Worm (Caenorhabditis elegans) whole organism, L4/young adult: ENCODE results near the gene dhs-26.

ENCODE experiments used
- W03F9.2 ChIP-seq: fragments of 150-350 bp; optimal IDR thresholded peaks from 2 replicates; lab custom pipeline; 2014; ENCODE audit warnings: missing biosample characterization, missing genetic modification characterization
- dao-5 ChIP-seq: sonication (generic microtip); optimal IDR thresholded peaks from 2 replicates; lab custom pipeline; 2016; ENCODE audit warnings: missing genotype, missing genetic modification characterization, moderate library complexity, missing compliant biosample characterization
- him-1 ChIP-seq: sonication (generic microtip); optimal IDR thresholded peaks from 2 replicates; lab custom pipeline; 2016; ENCODE audit warnings: missing genotype, missing genetic modification reagents, missing genetic modification characterization, missing compliant biosample characterization

- TF ChIP-seq dao-5 (tag; lab: Kevin White, UChicago): no peak
- TF ChIP-seq him-1 (tag; lab: Kevin White, UChicago): no peak
- no peak for TF ChIP-seq W03F9.2 (tag; lab: Kevin White, UChicago)
Observed at ce11 chrX:3411565-3412022, 49.3 kb upstream of the dhs-26 start, which contains the start of gene unc-78.
